Worm (Caenorhabditis elegans): ENCODE results near the gene C14A4.9.
A peak's percentile ranks its signal among the peaks of the same experiment; 100 is the strongest.

The C14A4.9 gene

DNA sequence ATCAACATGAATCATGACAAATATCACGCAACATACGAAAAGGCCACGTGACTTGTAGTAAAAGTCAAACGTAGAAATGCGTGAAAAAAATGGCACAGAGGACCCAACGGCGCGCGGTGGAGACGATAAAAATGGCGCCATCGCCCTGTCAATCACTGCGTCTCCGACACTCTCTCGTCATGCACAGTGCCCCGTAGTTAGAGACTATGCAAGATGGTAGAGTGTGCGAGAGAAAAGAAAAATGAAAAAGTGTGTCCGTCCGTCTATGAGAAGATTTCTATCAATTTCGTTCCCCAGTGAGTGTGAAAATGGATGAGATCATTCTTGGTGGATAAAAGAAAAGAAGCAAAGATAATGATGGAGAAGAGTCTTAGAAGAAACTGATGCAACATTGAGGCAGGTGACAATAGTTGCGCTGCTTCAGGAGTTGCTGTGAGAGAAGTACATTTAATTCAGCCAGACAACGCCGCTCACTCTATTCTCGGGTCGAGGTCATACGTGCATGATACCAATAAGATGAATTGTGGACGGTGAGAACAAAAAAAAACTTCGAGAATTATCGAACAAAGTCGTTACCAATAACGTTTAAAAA, 43.6 kb upstream of the C14A4.9 start (continued):
- TF ChIP-seq fkh-6 (tag; optimal IDR thresholded peaks at IDR 0.05) (no peak), pha-2 (tag; optimal IDR thresholded peaks at IDR 0.05) (no peak), dve-1 (tag; optimal IDR thresholded peaks at IDR 0.05) (no peak), ceh-14 (tag; optimal IDR thresholded peaks at IDR 0.05) (no peak), ztf-16 (tag; optimal IDR thresholded peaks at IDR 0.05) (no peak), sox-2 (GFP tag; IDR thresholded peaks at IDR 0.05) (no peak), C08G9.2 (tag; optimal IDR thresholded peaks at IDR 0.05) (no peak), sdc-2 (tag; optimal IDR thresholded peaks at IDR 0.05) (no peak), pat-9 (tag; optimal IDR thresholded peaks at IDR 0.05) (no peak), odd-2 (tag; optimal IDR thresholded peaks at IDR 0.05) (no peak), ets-4 (tag; optimal IDR thresholded peaks at IDR 0.05) (no peak), ceh-30 (tag; optimal IDR thresholded peaks at IDR 0.05) (no peak), hlh-8 (tag; optimal IDR thresholded peaks at IDR 0.05) (no peak), K02D7.2 (tag; optimal IDR thresholded peaks at IDR 0.05) (no peak), zip-5 (tag; optimal IDR thresholded peaks at IDR 0.05) (no peak)

DNA sequence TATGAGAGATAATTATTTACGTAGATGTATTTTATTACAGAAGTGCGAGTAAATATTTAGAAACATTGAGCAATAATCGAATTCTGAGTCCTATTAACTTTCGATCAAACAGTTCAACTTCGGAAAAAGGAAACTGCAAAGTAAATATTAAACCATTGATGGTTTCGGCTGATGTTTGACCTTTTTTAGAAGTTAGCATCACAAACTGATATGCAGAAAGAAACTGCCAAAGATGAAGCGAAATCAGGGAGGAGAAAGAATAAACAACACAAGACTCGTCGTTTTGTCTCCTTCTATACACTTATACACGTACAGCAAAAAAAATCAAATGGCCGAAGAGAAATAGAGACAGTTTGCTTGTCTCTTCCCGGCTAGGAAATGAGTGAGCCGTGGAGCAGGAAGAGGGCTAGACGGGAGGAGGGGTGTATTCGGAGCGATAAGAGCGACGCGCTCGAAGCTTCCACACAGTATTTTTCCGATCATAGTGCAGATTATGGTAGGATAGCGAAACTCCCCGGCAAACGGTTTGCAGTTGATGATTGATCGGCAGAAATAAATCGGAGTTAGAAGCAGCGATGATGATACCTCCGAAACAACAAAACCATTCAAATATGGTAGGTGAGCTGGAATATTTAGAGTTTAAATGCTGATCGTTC, 42.5 kb upstream of the C14A4.9 start:
- no peak for TF ChIP-seq hlh-6 (tag; optimal IDR thresholded peaks at IDR 0.05)
- TF ChIP-seq elt-2 (tag; optimal IDR thresholded peaks at IDR 0.05), result peak; percentile 25

DNA sequence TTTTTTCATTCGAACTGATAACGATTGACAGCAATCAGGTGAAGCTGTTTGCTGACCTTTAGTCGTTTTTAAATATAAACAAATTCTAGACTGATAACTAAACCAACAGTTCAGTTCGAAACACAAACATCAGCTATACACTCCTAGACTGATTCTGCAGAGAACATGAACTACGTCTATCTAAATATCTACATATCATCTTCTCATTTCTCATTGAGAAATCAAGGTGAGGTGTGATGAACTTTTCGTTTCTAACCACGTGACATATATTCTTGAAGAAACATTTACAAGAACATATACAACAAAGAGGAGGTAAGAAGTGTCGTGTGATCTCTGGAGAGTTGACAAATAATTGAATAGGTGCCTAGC, 41.9 kb upstream of the C14A4.9 start:
- TF ChIP-seq eyg-1 (tag; optimal IDR thresholded peaks at IDR 0.05) (no peak), dmd-4 (tag; optimal IDR thresholded peaks at IDR 0.05; ENCODE audit: borderline replicate concordance) (no peak), hlh-30 (tag; optimal IDR thresholded peaks at IDR 0.05; ENCODE audit: insufficient read depth) (peak; percentile 43), ref-2 (tag; optimal IDR thresholded peaks at IDR 0.05) (no peak), tbx-2 (tag; optimal IDR thresholded peaks at IDR 0.05) (no peak)

DNA sequence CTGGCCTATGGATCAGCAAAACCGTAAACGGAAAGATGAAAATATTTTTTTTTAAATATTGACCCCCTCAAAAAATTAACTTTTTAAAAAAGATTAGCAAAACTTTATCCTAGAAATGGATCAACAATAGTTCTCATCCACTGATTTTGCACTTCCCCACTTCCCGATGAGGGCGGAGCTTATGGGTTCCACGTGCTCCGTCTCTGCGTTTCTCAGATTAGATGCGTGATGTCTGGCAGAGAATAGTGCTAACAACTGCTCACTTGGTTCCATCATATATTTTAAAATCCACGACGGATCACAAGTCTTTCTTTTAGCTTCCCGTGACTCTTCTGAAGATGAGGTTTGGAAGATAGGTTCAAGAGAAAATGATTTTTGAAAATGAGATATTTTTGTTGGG, 40.8 kb upstream of the C14A4.9 start:
- TF ChIP-seq hlh-15 (tag; optimal IDR thresholded peaks at IDR 0.05) (no peak), nfya-1 (tag; optimal IDR thresholded peaks at IDR 0.05) (no peak), hlh-30 (tag; optimal IDR thresholded peaks at IDR 0.05; ENCODE audit: insufficient read depth) (peak; percentile 50), hlh-13 (GFP tag; optimal IDR thresholded peaks at IDR 0.05) (no peak), ceh-9 (tag; optimal IDR thresholded peaks at IDR 0.05) (no peak), ceh-22 (tag; optimal IDR thresholded peaks at IDR 0.05) (no peak)

DNA sequence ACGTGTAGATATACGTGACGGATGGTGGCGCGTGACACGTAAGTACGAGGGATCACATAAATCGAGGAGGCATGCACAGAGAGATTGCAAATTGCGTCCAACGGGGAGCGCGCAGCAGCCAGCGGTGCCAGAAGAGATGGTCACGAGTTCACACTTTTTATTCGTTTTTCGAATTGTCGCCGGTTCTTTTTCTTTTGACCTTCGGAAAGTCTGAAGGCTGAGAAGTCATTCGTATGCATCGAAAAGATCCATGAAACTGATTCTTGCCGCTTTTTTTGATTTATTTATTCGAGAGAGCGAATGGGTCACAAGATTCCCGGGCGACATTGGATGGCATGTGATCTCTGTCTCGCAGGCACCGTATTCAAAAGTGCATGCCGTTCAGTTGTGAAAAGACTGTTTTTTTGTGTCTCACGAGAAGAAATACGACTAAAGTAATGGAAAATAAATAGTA, 40.1 kb upstream of the C14A4.9 start:
- TF ChIP-seq T23F11.4 (GFP tag; optimal IDR thresholded peaks at IDR 0.05) (no peak), sdc-2 (tag; optimal IDR thresholded peaks at IDR 0.05) (no peak), elt-2 (tag; optimal IDR thresholded peaks at IDR 0.05) (no peak), ets-4 (tag; optimal IDR thresholded peaks at IDR 0.05) (no peak), ceh-19 (GFP tag; optimal IDR thresholded peaks at IDR 0.05) (no peak), rnt-1 (tag; optimal IDR thresholded peaks at IDR 0.05) (no peak), unc-42 (tag; optimal IDR thresholded peaks at IDR 0.05) (peak; percentile 49), lin-11 (tag; optimal IDR thresholded peaks at IDR 0.05) (no peak), che-1 (tag; optimal IDR thresholded peaks at IDR 0.05) (no peak), ahr-1 (tag; optimal IDR thresholded peaks at IDR 0.05) (no peak), unc-86 (tag; optimal IDR thresholded peaks at IDR 0.05) (no peak), ceh-34 (tag; optimal IDR thresholded peaks at IDR 0.05) (no peak), ceh-18 (tag; optimal IDR thresholded peaks at IDR 0.05) (peak; percentile 17), lim-6 (tag; optimal IDR thresholded peaks at IDR 0.05) (no peak), syd-9 (tag; optimal IDR thresholded peaks at IDR 0.05) (no peak), C08G9.2 (tag; optimal IDR thresholded peaks at IDR 0.05) (no peak), tbx-2 (tag; optimal IDR thresholded peaks at IDR 0.05) (peak; percentile 11), hlh-30 (tag; optimal IDR thresholded peaks at IDR 0.05; ENCODE audit: insufficient read depth) (peak; percentile 85), ref-2 (tag; optimal IDR thresholded peaks at IDR 0.05) (peak; percentile 34), nfya-1 (tag; optimal IDR thresholded peaks at IDR 0.05) (peak; percentile 24), K02D7.2 (tag; optimal IDR thresholded peaks at IDR 0.05) (no peak), sox-4 (tag; optimal IDR thresholded peaks at IDR 0.05) (no peak), pros-1 (tag; optimal IDR thresholded peaks at IDR 0.05) (no peak), dve-1 (tag; optimal IDR thresholded peaks at IDR 0.05) (no peak), ceh-31 (tag; optimal IDR thresholded peaks at IDR 0.05) (no peak), Y22D7AL.16 (tag; optimal IDR thresholded peaks at IDR 0.05) (no peak), pag-3 (tag; optimal IDR thresholded peaks at IDR 0.05; ENCODE audit: borderline replicate concordance) (no peak)

Measured in whole organism, late embryonic.